Worm (Caenorhabditis elegans): ENCODE results near the gene nlp-5.

The nlp-5 gene

ce11 chrII:8276057-8276456 is 37.8 kb downstream of the nlp-5 start, which contains the start of the genes gei-14 and slc-25A32:
gei-14 (minus strand) TSS chrII:8276231.
slc-25A32 (plus strand) TSS chrII:8276298.
- peak; percentile 17 for TF ChIP-seq hlh-30 (tag; optimal IDR thresholded peaks at IDR 0.05; ENCODE audit: insufficient read depth)
- TF ChIP-seq ceh-14 (tag; optimal IDR thresholded peaks at IDR 0.05), result no peak
- peak; percentile 6 for TF ChIP-seq elt-2 (tag; optimal IDR thresholded peaks at IDR 0.05)
- peak; percentile 6 for TF ChIP-seq nfya-1 (tag; optimal IDR thresholded peaks at IDR 0.05)

- TF ChIP-seq sdc-2 (tag; optimal IDR thresholded peaks at IDR 0.05) (no peak), pag-3 (tag; optimal IDR thresholded peaks at IDR 0.05; ENCODE audit: borderline replicate concordance) (no peak), lim-6 (tag; optimal IDR thresholded peaks at IDR 0.05) (no peak), hlh-30 (tag; optimal IDR thresholded peaks at IDR 0.05; ENCODE audit: insufficient read depth) (no peak), ceh-22 (tag; optimal IDR thresholded peaks at IDR 0.05) (no peak), ets-4 (tag; optimal IDR thresholded peaks at IDR 0.05) (no peak), F13H6.1 (tag; optimal IDR thresholded peaks at IDR 0.05) (no peak), elt-2 (tag; optimal IDR thresholded peaks at IDR 0.05) (no peak), pha-2 (tag; optimal IDR thresholded peaks at IDR 0.05) (no peak), fax-1 (tag; optimal IDR thresholded peaks at IDR 0.05) (no peak), npax-4 (tag; optimal IDR thresholded peaks at IDR 0.05) (no peak), madf-2 (tag; optimal IDR thresholded peaks at IDR 0.05) (no peak), unc-86 (tag; optimal IDR thresholded peaks at IDR 0.05) (no peak), ceh-19 (GFP tag; optimal IDR thresholded peaks at IDR 0.05) (no peak), hlh-6 (tag; optimal IDR thresholded peaks at IDR 0.05) (no peak)
These were observed 40.2 kb downstream of the nlp-5 start, which contains the start of the genes mrpl-10 and clec-142 for ce11 chrII:8278415-8278814. mrpl-10 (minus strand) TSS chrII:8278515. clec-142 (plus strand) TSS chrII:8278678.

ce11 chrII:8283158-8283717 is 45.0 kb downstream of the nlp-5 start, which contains the start of the genes nst-1 and cct-4:
nst-1 (minus strand) TSS chrII:8283208.
cct-4 (plus strand) TSS chrII:8283667.
- no peak for TF ChIP-seq hlh-13 (GFP tag; optimal IDR thresholded peaks at IDR 0.05)
- TF ChIP-seq pros-1 (tag; optimal IDR thresholded peaks at IDR 0.05), result no peak
- no peak for TF ChIP-seq elt-2 (tag; optimal IDR thresholded peaks at IDR 0.05)
- TF ChIP-seq C08G9.2 (tag; optimal IDR thresholded peaks at IDR 0.05), result no peak
- TF ChIP-seq npax-4 (tag; optimal IDR thresholded peaks at IDR 0.05), result no peak
- TF ChIP-seq ahr-1 (tag; optimal IDR thresholded peaks at IDR 0.05), result no peak
- TF ChIP-seq zip-5 (tag; optimal IDR thresholded peaks at IDR 0.05), result no peak
- no peak for TF ChIP-seq sox-4 (tag; optimal IDR thresholded peaks at IDR 0.05)
- TF ChIP-seq lim-6 (tag; optimal IDR thresholded peaks at IDR 0.05), result no peak
- TF ChIP-seq tbx-7 (tag; optimal IDR thresholded peaks at IDR 0.05), result no peak
- no peak for TF ChIP-seq fkh-6 (tag; optimal IDR thresholded peaks at IDR 0.05)
- TF ChIP-seq fkh-10 (GFP tag; optimal IDR thresholded peaks at IDR 0.05), result no peak
- no peak for TF ChIP-seq hlh-8 (tag; optimal IDR thresholded peaks at IDR 0.05)
- TF ChIP-seq unc-86 (tag; optimal IDR thresholded peaks at IDR 0.05), result no peak
- no peak for TF ChIP-seq odd-2 (tag; optimal IDR thresholded peaks at IDR 0.05)
- no peak for TF ChIP-seq che-1 (tag; optimal IDR thresholded peaks at IDR 0.05)

All from whole organism, late embryonic.